Fruit fly (Drosophila melanogaster) whole organism, prepupa: Measurements from ENCODE around the gene Klp61F.

ENCODE experiments used
- Blimp-1 ChIP-seq: fragments of 200-800 bp; sonication (Bioruptor generic); optimal IDR thresholded peaks from 3 replicates; lab custom pipeline; 2017; ENCODE audit warnings: missing biosample characterization, missing genetic modification characterization, mild to moderate bottlenecking, moderate library complexity, missing genetic modification reagents
- CG10631 ChIP-seq: fragments of 200-800 bp; sonication (Bioruptor generic); optimal IDR thresholded peaks from 2 replicates; lab custom pipeline; 2016; ENCODE audit warnings: missing biosample characterization, missing genetic modification characterization
- CG11762 ChIP-seq: fragments of 200-800 bp; sonication (Bioruptor generic); optimal IDR thresholded peaks from 3 replicates; lab custom pipeline; 2016; ENCODE audit warnings: missing biosample characterization, missing genetic modification characterization; ENCODE audit not compliant: insufficient read depth
- CG11902 ChIP-seq: fragments of 200-800 bp; sonication (Bioruptor generic); optimal IDR thresholded peaks from 3 replicates; lab custom pipeline; 2016; ENCODE audit warnings: missing biosample characterization, missing genetic modification characterization
- CG15336 ChIP-seq: fragments of 200-800 bp; sonication (Bioruptor generic); IDR thresholded peaks from 2 replicates; pipeline ENCODE4 v1.3.6; 2022; ENCODE audit warnings: missing biosample characterization, missing genetic modification characterization
- CG1621 ChIP-seq: fragments of 200-800 bp; sonication (Bioruptor generic); optimal IDR thresholded peaks from 3 replicates; lab custom pipeline; 2018; ENCODE audit warnings: missing biosample characterization, mild to moderate bottlenecking, missing genetic modification characterization
- CG16779 ChIP-seq: fragments of 200-800 bp; sonication (Bioruptor generic); optimal IDR thresholded peaks from 3 replicates; lab custom pipeline; 2017; ENCODE audit warnings: missing biosample characterization, mild to moderate bottlenecking, missing genetic modification characterization
- CG3032 ChIP-seq: fragments of 200-800 bp; optimal IDR thresholded peaks from 2 replicates; lab custom pipeline; 2019; ENCODE audit warnings: missing biosample characterization, mild to moderate bottlenecking, missing genetic modification characterization, moderate library complexity
- CG31627 ChIP-seq: fragments of 200-800 bp; sonication (Bioruptor generic); optimal IDR thresholded peaks from 3 replicates; lab custom pipeline; 2016; ENCODE audit warnings: missing biosample characterization, missing genetic modification characterization
- CG32006 ChIP-seq: fragments of 200-800 bp; sonication (Bioruptor generic); optimal IDR thresholded peaks from 3 replicates; lab custom pipeline; 2017; ENCODE audit warnings: missing biosample characterization, mild to moderate bottlenecking, missing genetic modification characterization
- CG34406 ChIP-seq: fragments of 200-800 bp; sonication (Bioruptor generic); optimal IDR thresholded peaks from 3 replicates; lab custom pipeline; 2016; ENCODE audit warnings: missing biosample characterization, missing genetic modification characterization
- CG4318 ChIP-seq: fragments of 200-800 bp; sonication (Bioruptor generic); optimal IDR thresholded peaks from 3 replicates; lab custom pipeline; 2017; ENCODE audit warnings: missing biosample characterization, mild to moderate bottlenecking, missing genetic modification characterization
- CG6163 ChIP-seq: fragments of 200-800 bp; sonication (Bioruptor generic); IDR thresholded peaks from 3 replicates; pipeline ENCODE4 v1.3.6; 2022; ENCODE audit warnings: missing biosample characterization, missing genetic modification characterization
- CG6792 ChIP-seq: fragments of 200-800 bp; sonication (Bioruptor generic); optimal IDR thresholded peaks from 3 replicates; lab custom pipeline; 2016; ENCODE audit warnings: missing biosample characterization, missing genetic modification characterization
- CG6808 ChIP-seq: fragments of 200-800 bp; sonication (Bioruptor generic); optimal IDR thresholded peaks from 3 replicates; lab custom pipeline; 2017; ENCODE audit warnings: missing biosample characterization, missing genetic modification characterization, mild to moderate bottlenecking, moderate library complexity, missing genetic modification reagents
- CG7368 ChIP-seq: fragments of 200-800 bp; sonication (Bioruptor generic); optimal IDR thresholded peaks from 3 replicates; lab custom pipeline; 2016; ENCODE audit warnings: missing biosample characterization, missing genetic modification characterization
- CG8119 ChIP-seq: fragments of 200-800 bp; sonication (Bioruptor generic); IDR thresholded peaks from 3 replicates; pipeline ENCODE4 v1.3.6; 2022; ENCODE audit warnings: missing biosample characterization, missing genetic modification characterization
- CG8319 ChIP-seq: fragments of 200-800 bp; sonication (Bioruptor generic); optimal IDR thresholded peaks from 3 replicates; lab custom pipeline; 2016; ENCODE audit warnings: missing biosample characterization, missing genetic modification characterization
- CG8632 ChIP-seq: fragments of 200-800 bp; sonication (Bioruptor generic); optimal IDR thresholded peaks from 3 replicates; lab custom pipeline; 2016; ENCODE audit warnings: missing biosample characterization, missing genetic modification characterization
- Eip75B ChIP-seq: fragments of 200-800 bp; sonication (Bioruptor generic); optimal IDR thresholded peaks from 3 replicates; lab custom pipeline; 2016; ENCODE audit warnings: missing biosample characterization, missing genetic modification characterization
- Eip93F ChIP-seq: fragments of 200-800 bp; sonication (Bioruptor generic); optimal IDR thresholded peaks from 2 replicates; lab custom pipeline; 2016; ENCODE audit warnings: missing biosample characterization, mild to moderate bottlenecking, missing genetic modification characterization
- Ets96B ChIP-seq: fragments of 200-800 bp; optimal IDR thresholded peaks from 2 replicates; lab custom pipeline; 2019; ENCODE audit warnings: missing biosample characterization, mild to moderate bottlenecking, missing genetic modification characterization, moderate library complexity
- Gug ChIP-seq: fragments of 200-800 bp; sonication (Bioruptor generic); IDR thresholded peaks from 2 replicates; pipeline ENCODE4 v1.3.6; 2022; ENCODE audit warnings: missing biosample characterization, missing genetic modification characterization
- Hr38 ChIP-seq: sonication (Bioruptor generic); optimal IDR thresholded peaks from 2 replicates; lab custom pipeline; 2016; ENCODE audit warnings: missing biosample characterization, missing genetic modification characterization
- Hr39 ChIP-seq: fragments of 200-800 bp; sonication (Bioruptor generic); optimal IDR thresholded peaks from 2 replicates; lab custom pipeline; 2016; ENCODE audit warnings: missing biosample characterization, missing genetic modification characterization
- Hr4 ChIP-seq: fragments of 200-800 bp; sonication (Bioruptor generic); optimal IDR thresholded peaks from 3 replicates; lab custom pipeline; 2016; ENCODE audit warnings: missing biosample characterization, missing genetic modification characterization
- Smox ChIP-seq: fragments of 200-800 bp; sonication (Bioruptor generic); optimal IDR thresholded peaks from 3 replicates; lab custom pipeline; 2016; ENCODE audit warnings: missing biosample characterization, missing genetic modification characterization
- Sox102F ChIP-seq: fragments of 200-800 bp; sonication (Bioruptor generic); optimal IDR thresholded peaks from 2 replicates; lab custom pipeline; 2016; ENCODE audit warnings: missing biosample characterization, mild to moderate bottlenecking, missing genetic modification characterization
- Sox14 ChIP-seq: fragments of 200-800 bp; sonication (Bioruptor generic); optimal IDR thresholded peaks from 3 replicates; lab custom pipeline; 2016; ENCODE audit warnings: missing biosample characterization, missing genetic modification characterization
- Sox15 ChIP-seq: fragments of 200-800 bp; sonication (Bioruptor generic); optimal IDR thresholded peaks from 3 replicates; lab custom pipeline; 2016; ENCODE audit warnings: missing biosample characterization, missing genetic modification characterization
- achi ChIP-seq: fragments of 200-800 bp; sonication (Bioruptor generic); optimal IDR thresholded peaks from 3 replicates; lab custom pipeline; 2016; ENCODE audit warnings: missing biosample characterization, missing genetic modification characterization
- acj6 ChIP-seq: fragments of 200-800 bp; sonication (Bioruptor generic); optimal IDR thresholded peaks from 3 replicates; lab custom pipeline; 2016; ENCODE audit warnings: missing biosample characterization, missing genetic modification characterization
- cyc ChIP-seq: fragments of 200-800 bp; sonication (Bioruptor generic); optimal IDR thresholded peaks from 3 replicates; lab custom pipeline; 2016; ENCODE audit warnings: missing biosample characterization, missing genetic modification characterization
- dac ChIP-seq: fragments of 200-800 bp; sonication (Bioruptor generic); optimal IDR thresholded peaks from 2 replicates; lab custom pipeline; 2017; ENCODE audit warnings: missing biosample characterization, mild to moderate bottlenecking, missing genetic modification characterization
- eg ChIP-seq: fragments of 200-800 bp; sonication (Bioruptor generic); IDR thresholded peaks from 3 replicates; pipeline ENCODE4 v1.3.6; 2022; ENCODE audit warnings: missing biosample characterization, missing genetic modification characterization
- esn ChIP-seq: fragments of 200-800 bp; sonication (Bioruptor generic); optimal IDR thresholded peaks from 2 replicates; lab custom pipeline; 2016; ENCODE audit warnings: missing biosample characterization, mild to moderate bottlenecking, missing genetic modification characterization, moderate library complexity
- fd85E ChIP-seq: fragments of 200-800 bp; sonication (Bioruptor generic); optimal IDR thresholded peaks from 3 replicates; lab custom pipeline; 2016; ENCODE audit warnings: missing biosample characterization, missing genetic modification characterization
- lz ChIP-seq: fragments of 200-800 bp; sonication (Bioruptor generic); optimal IDR thresholded peaks from 3 replicates; lab custom pipeline; 2016; ENCODE audit warnings: missing biosample characterization, missing genetic modification characterization
- spab ChIP-seq: fragments of 200-800 bp; sonication (Bioruptor generic); optimal IDR thresholded peaks from 2 replicates; lab custom pipeline; 2017; ENCODE audit warnings: missing biosample characterization, mild to moderate bottlenecking, missing genetic modification characterization, missing genetic modification reagents
- ss ChIP-seq, 2 experiments: fragments of 200-800 bp; sonication (Bioruptor generic); optimal IDR thresholded peaks; 2 replicates in 1 of 2; 3 replicates in 1 of 2; lab custom pipeline; 2017 to 2018; ENCODE audit warnings: mild to moderate bottlenecking in 2 of 2, missing biosample characterization in 2 of 2, missing genetic modification characterization in 2 of 2, moderate library complexity in 1 of 2
- svp ChIP-seq: fragments of 200-800 bp; sonication (Bioruptor generic); peaks from one replicate; lab custom pipeline; 2016; ENCODE audit warnings: missing biosample characterization, missing genetic modification characterization
- topi ChIP-seq: fragments of 200-800 bp; sonication (Bioruptor generic); optimal IDR thresholded peaks from 3 replicates; lab custom pipeline; 2016; ENCODE audit warnings: missing biosample characterization, missing genetic modification characterization

Klp61F gene

dm6 chr3L:1256061-1256780 lies 10.5 kb upstream of the Klp61F start, which contains the start of gene tfc (continued):
- TF ChIP-seq eg (GFP tag; lab: Robert Waterston, UW), result peak; percentile 52; the same call in 2 of the 3 replicates

dm6 chr3L:1251712-1252111 lies 6.0 kb upstream of the Klp61F start, which contains the start of the genes CG9130 and CG9133:
Gene CG9130 (plus strand): TSS chr3L:1252012.
Gene CG9133 (plus strand): TSS chr3L:1252012.
- TF ChIP-seq CG32006 (GFP tag; lab: Kevin White, UChicago), result no peak
- TF ChIP-seq topi (GFP tag; lab: Kevin White, UChicago), result no peak
- no peak for TF ChIP-seq CG15336
- no peak for TF ChIP-seq Sox102F (GFP tag; lab: Kevin White, UChicago)
- TF ChIP-seq Hr4 (GFP tag; lab: Kevin White, UChicago), result no peak
- TF ChIP-seq lz (GFP tag; lab: Kevin White, UChicago), result no peak
- TF ChIP-seq CG11762 (GFP tag; lab: Kevin White, UChicago), result no peak
- TF ChIP-seq Hr38, result no peak
- no peak for TF ChIP-seq Hr39
- TF ChIP-seq CG6163 (GFP tag; lab: Robert Waterston, UW), result no peak
- TF ChIP-seq CG34406, result no peak
- no peak for TF ChIP-seq CG4318 (GFP tag; lab: Kevin White, UChicago)
- TF ChIP-seq dac (GFP tag; lab: Kevin White, UChicago), result no peak
- no peak for TF ChIP-seq cyc (GFP tag; lab: Kevin White, UChicago)
- TF ChIP-seq Eip75B, result no peak
- TF ChIP-seq Smox (GFP tag; lab: Kevin White, UChicago), result no peak
- TF ChIP-seq Sox15 (GFP tag; lab: Kevin White, UChicago), result no peak
- TF ChIP-seq ss (GFP tag; optimal IDR thresholded peaks at IDR 0.05; lab: Kevin White, UChicago), result no peak
- TF ChIP-seq CG6808 (GFP tag; lab: Kevin White, UChicago), result no peak
- no peak for TF ChIP-seq CG10631 (GFP tag; lab: Kevin White, UChicago)

- TF ChIP-seq Ets96B (tag; lab: Kevin White, UChicago), result no peak
- no peak for TF ChIP-seq CG1621 (tag; lab: Kevin White, UChicago)
- TF ChIP-seq CG7368 (GFP tag; lab: Kevin White, UChicago), result no peak
- no peak for TF ChIP-seq spab
- TF ChIP-seq CG10631 (GFP tag; lab: Kevin White, UChicago), result no peak
- TF ChIP-seq ss (GFP tag; optimal IDR thresholded peaks at IDR 0.05; lab: Kevin White, UChicago), result no peak
- no peak for TF ChIP-seq CG6808 (GFP tag; lab: Kevin White, UChicago)
- no peak for TF ChIP-seq CG8319 (GFP tag; lab: Kevin White, UChicago)
- no peak for TF ChIP-seq fd85E (GFP tag; lab: Kevin White, UChicago)
- TF ChIP-seq Blimp-1 (GFP tag; lab: Kevin White, UChicago), result no peak
- TF ChIP-seq cyc (GFP tag; lab: Kevin White, UChicago), result no peak
- no peak for TF ChIP-seq dac (GFP tag; lab: Kevin White, UChicago)
- TF ChIP-seq Sox102F (GFP tag; lab: Kevin White, UChicago), result no peak
- no peak for TF ChIP-seq Sox15 (GFP tag; lab: Kevin White, UChicago)
- TF ChIP-seq Eip93F (GFP tag; lab: Kevin White, UChicago), result no peak
- no peak for TF ChIP-seq Hr38
- no peak for TF ChIP-seq Sox14 (GFP tag; lab: Kevin White, UChicago)
- TF ChIP-seq CG16779 (tag; lab: Kevin White, UChicago), result no peak
- no peak for TF ChIP-seq CG8632 (GFP tag; lab: Kevin White, UChicago)
Observed at dm6 chr3L:1250396-1250795, 4.7 kb upstream of the Klp61F start, which contains the start of gene Bfc. Gene Bfc (plus strand): TSS chr3L:1250696.

- TF ChIP-seq Gug (GFP tag; lab: Robert Waterston, UW) (no peak), svp (GFP tag; lab: Kevin White, UChicago) (peak; percentile 81), CG8119 (no peak), esn (GFP tag; lab: Kevin White, UChicago) (peak; percentile 48), lz (GFP tag; lab: Kevin White, UChicago) (peak; percentile 32), CG6792 (GFP tag; lab: Kevin White, UChicago) (no peak), Blimp-1 (GFP tag; lab: Kevin White, UChicago) (no peak), CG6163 (GFP tag; lab: Robert Waterston, UW) (no peak), eg (GFP tag; lab: Robert Waterston, UW) (no peak), CG10631 (GFP tag; lab: Kevin White, UChicago) (peak; percentile 34), CG32006 (GFP tag; lab: Kevin White, UChicago) (peak; percentile 35), CG31627 (peak; percentile 61), spab (no peak), acj6 (GFP tag; lab: Kevin White, UChicago) (peak; percentile 45), CG11902 (GFP tag; lab: Kevin White, UChicago) (peak; percentile 32), CG7368 (GFP tag; lab: Kevin White, UChicago) (no peak), CG3032 (peak; percentile 58), CG15336 (no peak), cyc (GFP tag; lab: Kevin White, UChicago) (peak; percentile 54), achi (GFP tag; lab: Kevin White, UChicago) (peak; percentile 14)
Observed at dm6 chr3L:1247627-1248295, 2.1 kb upstream of the Klp61F start, which contains the start of the genes Psf1 and Sac1. Gene Psf1 (minus strand): TSS chr3L:1247677. Gene Sac1 (plus strand): TSS chr3L:1247817.
